Fruit fly (Drosophila melanogaster) S2 (cell line): ENCODE data around the gene Sox100B.

Experiments used
- CG8478 ChIP-seq: fragments of >200 bp; optimal IDR thresholded peaks from 2 replicates; lab custom pipeline; 2018
- CTCF ChIP-seq, 2 experiments: fragments of >200 bp; optimal IDR thresholded peaks; 2 replicates each; lab custom pipeline; 2018

Sox100B gene

dm6 chr3R:31062344-31062964, 2.6 kb upstream of the Sox100B start:
- TF ChIP-seq CG8478 (lab: Kevin White, UChicago) (no peak), CTCF (optimal IDR thresholded peaks at IDR 0.05; lab: Kevin White, UChicago) (no peak)

DNA sequence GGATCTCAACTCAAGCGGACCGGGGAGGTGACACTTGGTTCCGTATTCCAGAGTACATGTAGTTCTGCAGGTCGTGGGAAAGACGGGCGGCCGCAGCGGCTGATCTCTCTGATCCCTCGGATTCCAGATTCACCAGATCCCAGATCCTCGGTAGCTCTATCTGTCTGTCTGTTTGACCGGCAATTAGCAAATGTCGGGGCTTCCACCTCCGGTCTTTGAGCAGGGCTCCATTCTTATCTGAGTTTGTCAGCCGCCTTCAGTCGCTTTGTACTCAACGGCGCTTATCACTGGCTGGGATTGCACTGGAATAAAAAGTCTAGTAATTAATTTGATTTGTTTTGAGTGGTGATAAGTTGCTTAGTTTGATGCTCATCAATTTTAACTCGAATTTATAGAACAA, 1.3 kb downstream of the Sox100B start:
- no peak for TF ChIP-seq CG8478 (lab: Kevin White, UChicago)
- no peak for TF ChIP-seq CTCF (optimal IDR thresholded peaks at IDR 0.05; lab: Kevin White, UChicago)

DNA sequence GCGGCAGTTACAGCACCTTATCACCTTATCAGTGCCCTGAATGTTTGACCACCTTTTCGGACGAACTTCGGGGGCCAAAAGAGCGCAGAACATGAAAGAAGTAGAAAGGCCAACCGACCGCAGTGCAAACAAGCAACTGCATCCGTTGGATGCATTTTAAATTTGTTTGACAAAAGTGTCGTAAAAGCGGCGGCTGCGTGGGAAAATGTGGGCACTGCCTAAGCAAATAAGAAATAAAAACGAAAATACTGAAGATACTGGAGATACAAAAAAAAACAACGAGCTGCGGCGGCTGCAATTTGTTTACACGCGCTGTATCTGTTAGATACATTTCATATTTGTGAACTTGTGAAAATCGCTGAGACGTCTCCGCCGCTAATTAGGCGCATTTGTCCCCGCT, 5.7 kb downstream of the Sox100B start:
- TF ChIP-seq CG8478 (lab: Kevin White, UChicago) (no peak), CTCF (optimal IDR thresholded peaks at IDR 0.05; lab: Kevin White, UChicago) (no peak)

- TF ChIP-seq CG8478 (lab: Kevin White, UChicago) (no peak), CTCF (optimal IDR thresholded peaks at IDR 0.05; lab: Kevin White, UChicago) (peak; percentile 48 to 56)
Observed at dm6 chr3R:31086394-31086793, 21.3 kb downstream of the Sox100B start.

- no peak for TF ChIP-seq CG8478 (lab: Kevin White, UChicago)
- no peak for TF ChIP-seq CTCF (optimal IDR thresholded peaks at IDR 0.05; lab: Kevin White, UChicago)
Observed at dm6 chr3R:31089985-31090384, 24.9 kb downstream of the Sox100B start.

DNA sequence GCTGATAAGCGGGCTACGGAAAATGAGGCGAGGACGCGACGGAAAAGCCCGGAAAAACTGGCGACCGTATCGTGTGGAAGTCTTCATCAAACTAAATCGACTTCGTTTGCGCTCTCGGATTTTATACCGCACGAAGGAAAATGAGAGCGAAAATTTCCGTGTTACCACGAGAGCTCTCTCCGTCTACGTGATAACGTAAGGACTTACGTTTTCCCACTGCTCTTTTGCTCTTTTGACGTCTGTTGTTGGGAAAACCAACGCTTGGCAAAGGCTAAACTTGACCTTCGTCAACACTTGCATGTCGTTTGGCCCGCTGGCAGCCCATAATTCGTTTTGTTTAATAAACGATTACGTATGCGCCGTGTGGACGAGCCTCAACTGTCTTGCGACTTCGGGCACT, 32.2 kb downstream of the Sox100B start, which contains the start of gene CG11317:
CG11317 (minus strand) TSS at position 101 of the 400 bp plus-strand sequence.
- TF ChIP-seq CG8478 (lab: Kevin White, UChicago) (no peak), CTCF (optimal IDR thresholded peaks at IDR 0.05; lab: Kevin White, UChicago) (no peak)

- no peak for TF ChIP-seq CTCF (optimal IDR thresholded peaks at IDR 0.05; lab: Kevin White, UChicago)
- no peak for TF ChIP-seq CG8478 (lab: Kevin White, UChicago)
Observed at dm6 chr3R:31101069-31101468, 36.0 kb downstream of the Sox100B start, which contains the start of gene CG15553. Gene CG15553, minus strand, starts transcription at chr3R:31101169.

DNA sequence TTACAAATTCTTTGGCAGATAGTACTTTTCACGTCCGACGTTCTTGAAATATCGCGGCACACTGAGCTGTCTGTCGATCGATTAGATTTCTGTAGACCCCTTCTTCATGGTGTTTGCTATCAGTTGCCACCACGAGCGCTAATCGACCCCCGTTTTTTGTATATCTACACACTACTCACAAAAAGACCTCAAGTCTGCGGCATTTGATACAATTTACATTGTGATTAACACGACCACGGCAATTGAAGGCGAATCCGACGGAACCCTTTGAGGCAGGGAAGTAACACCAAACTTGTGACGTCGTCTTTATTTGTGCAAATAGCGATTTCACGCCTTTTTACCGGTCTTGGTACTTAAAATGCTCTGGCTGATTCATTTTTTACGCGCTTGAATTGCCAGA, 44.1 kb downstream of the Sox100B start, which contains the start of gene Mayo:
Mayo (minus strand) TSS at position 66 of the 400 bp plus-strand sequence.
- TF ChIP-seq CTCF (optimal IDR thresholded peaks at IDR 0.05; lab: Kevin White, UChicago) (no peak), CG8478 (lab: Kevin White, UChicago) (no peak)

- no peak for TF ChIP-seq CTCF (optimal IDR thresholded peaks at IDR 0.05; lab: Kevin White, UChicago)
- no peak for TF ChIP-seq CG8478 (lab: Kevin White, UChicago)
Observed at dm6 chr3R:31119854-31120423, 54.9 kb downstream of the Sox100B start.

- TF ChIP-seq CTCF (optimal IDR thresholded peaks at IDR 0.05; lab: Kevin White, UChicago): no peak
- TF ChIP-seq CG8478 (lab: Kevin White, UChicago): no peak
Observed at dm6 chr3R:31123315-31123714, 58.3 kb downstream of the Sox100B start, which contains the start of gene Prosalpha3T. Gene Prosalpha3T, minus strand, starts transcription at chr3R:31123415.

DNA sequence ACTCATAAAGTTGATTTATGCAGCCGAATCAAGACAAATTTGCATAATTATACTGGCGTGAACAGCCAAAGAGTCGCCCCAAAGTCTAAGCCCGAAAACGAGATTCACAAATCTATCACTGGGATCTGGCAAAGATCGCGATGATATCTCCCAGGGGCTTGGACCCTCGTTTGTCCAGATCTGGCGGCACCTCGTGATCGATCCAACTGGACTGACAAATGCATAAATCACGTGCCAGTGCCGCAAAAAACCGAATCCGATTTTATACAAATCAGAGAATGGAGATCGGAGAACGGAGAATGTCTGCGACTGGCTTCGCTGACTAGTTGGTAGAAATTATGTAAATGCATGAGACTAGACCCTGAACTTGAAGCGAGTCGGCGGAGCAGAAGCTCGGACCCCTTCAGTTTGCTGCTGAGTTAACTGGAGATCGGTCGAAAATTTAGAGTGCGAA, 60.7 kb downstream of the Sox100B start, which contains the start of gene CG15554:
CG15554 (plus strand) TSS at position 404 of the 454 bp plus-strand sequence.
- no peak for TF ChIP-seq CTCF (optimal IDR thresholded peaks at IDR 0.05; lab: Kevin White, UChicago)
- no peak for TF ChIP-seq CG8478 (lab: Kevin White, UChicago)

DNA sequence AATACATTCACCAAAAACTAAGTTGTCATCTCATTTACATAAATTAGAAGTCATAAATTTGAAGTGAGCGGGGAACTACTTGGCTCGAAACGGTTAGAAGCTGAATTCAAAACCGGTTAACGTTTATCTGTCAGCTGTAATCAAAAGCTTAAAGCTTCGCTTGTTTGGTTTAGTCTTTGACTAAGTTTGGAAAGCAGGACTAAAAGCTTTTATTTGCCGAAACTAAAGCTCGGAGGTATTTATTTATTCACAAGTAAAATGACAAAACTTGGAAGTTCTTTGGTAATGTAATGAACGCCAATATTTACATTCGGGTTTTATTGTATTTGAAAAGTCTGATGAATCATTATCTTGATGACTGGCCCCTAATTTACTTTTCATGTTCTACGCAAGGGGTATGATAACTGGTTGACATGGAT, 62.3 kb downstream of the Sox100B start:
- TF ChIP-seq CG8478 (lab: Kevin White, UChicago): no peak
- no peak for TF ChIP-seq CTCF (optimal IDR thresholded peaks at IDR 0.05; lab: Kevin White, UChicago)

- TF ChIP-seq CG8478 (lab: Kevin White, UChicago): no peak
- TF ChIP-seq CTCF (optimal IDR thresholded peaks at IDR 0.05; lab: Kevin White, UChicago): no peak
Observed at dm6 chr3R:31130566-31130965, 65.5 kb downstream of the Sox100B start, which contains the start of gene Ktch. Gene Ktch, minus strand, starts transcription at chr3R:31130666.
